Worm (Caenorhabditis elegans): ENCODE data around the gene trcs-2.

DNA sequence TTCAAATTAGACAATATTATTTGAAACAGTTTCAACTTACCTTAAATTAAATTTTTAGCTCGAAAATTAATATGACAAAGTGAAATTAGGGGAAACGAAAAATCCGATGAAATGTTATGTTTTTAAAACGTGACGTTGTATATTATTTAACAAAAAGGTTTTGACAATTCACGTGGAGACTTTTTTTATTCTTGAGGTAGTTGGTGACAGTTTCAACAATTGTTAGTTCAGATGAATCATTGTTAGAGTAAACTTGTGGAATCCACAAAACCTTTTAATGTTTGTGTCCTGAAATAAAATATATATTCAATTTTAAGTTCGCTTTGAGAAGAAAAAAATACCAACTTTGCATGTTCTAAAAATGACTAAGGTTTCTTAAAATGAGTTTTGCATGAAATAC lies 37.2 kb downstream of the trcs-2 start, which contains the start of gene fut-1:
- TF ChIP-seq zag-1 (tag; optimal IDR thresholded peaks at IDR 0.05) (no peak), nhr-28 (tag; optimal IDR thresholded peaks at IDR 0.05) (no peak), fos-1 (tag; optimal IDR thresholded peaks at IDR 0.05) (no peak), aly-2 (tag; optimal IDR thresholded peaks at IDR 0.05) (no peak), ama-1 (optimal IDR thresholded peaks at IDR 0.05) (no peak), nhr-11 (tag; optimal IDR thresholded peaks at IDR 0.05) (no peak)
